Worm (Caenorhabditis elegans) whole organism, L3 larva: ENCODE data around the gene fbxa-139.
A peak's percentile ranks its signal among the peaks of the same experiment; 100 is the strongest.

ENCODE experiments used
- R02D3.7 ChIP-seq: fragments of 150-350 bp; optimal IDR thresholded peaks from 2 replicates; lab custom pipeline; 2014; ENCODE audit warnings: missing biosample characterization, missing genetic modification characterization
- ZK546.5 ChIP-seq: sonication (generic microtip); optimal IDR thresholded peaks from 2 replicates; lab custom pipeline; 2017; ENCODE audit warnings: missing biosample characterization, missing genetic modification characterization
- aly-2 ChIP-seq: fragments of 150-350 bp; optimal IDR thresholded peaks from 2 replicates; lab custom pipeline; 2014; ENCODE audit warnings: missing biosample characterization, missing genetic modification characterization
- ama-1 ChIP-seq: fragments of 150-350 bp; optimal IDR thresholded peaks from 2 replicates; lab custom pipeline; 2018
- ceh-16 ChIP-seq: sonication (generic microtip); optimal IDR thresholded peaks from 2 replicates; lab custom pipeline; 2017; ENCODE audit warnings: missing biosample characterization, missing genetic modification characterization
- ceh-28 ChIP-seq: fragments of 150-350 bp; optimal IDR thresholded peaks from 2 replicates; lab custom pipeline; 2014; ENCODE audit warnings: missing biosample characterization, missing genetic modification reagents, missing genetic modification characterization
- ceh-82 ChIP-seq: fragments of 150-350 bp; optimal IDR thresholded peaks from 2 replicates; lab custom pipeline; 2014; ENCODE audit warnings: missing biosample characterization, missing genetic modification characterization
- ceh-9 ChIP-seq: sonication (generic microtip); optimal IDR thresholded peaks from 2 replicates; lab custom pipeline; 2018; ENCODE audit warnings: missing biosample characterization, missing genetic modification characterization
- daf-12 ChIP-seq: fragments of 150-350 bp; optimal IDR thresholded peaks from 2 replicates; lab custom pipeline; 2014; ENCODE audit warnings: missing biosample characterization, missing genetic modification reagents, missing genetic modification characterization
- egl-27 ChIP-seq: sonication (generic microtip); optimal IDR thresholded peaks from 4 replicates; lab custom pipeline; 2017; ENCODE audit warnings: missing biosample characterization, missing genetic modification reagents, missing genetic modification characterization
- egl-5 ChIP-seq: fragments of 150-350 bp; optimal IDR thresholded peaks from 2 replicates; lab custom pipeline; 2017; ENCODE audit warnings: missing biosample characterization, missing genetic modification reagents, missing genetic modification characterization, inconsistent platforms
- elt-1 ChIP-seq: fragments of 150-350 bp; optimal IDR thresholded peaks from 2 replicates; lab custom pipeline; 2014; ENCODE audit warnings: missing biosample characterization, missing genetic modification characterization
- elt-2 ChIP-seq: sonication (generic microtip); optimal IDR thresholded peaks from 2 replicates; lab custom pipeline; 2016; ENCODE audit warnings: missing genetic modification reagents, mild to moderate bottlenecking, missing genetic modification characterization, missing compliant biosample characterization
- elt-3 ChIP-seq, 3 experiments: fragments of 150-350 bp in 1 of 3; sonication (generic microtip) in 2 of 3; optimal IDR thresholded peaks; 2 replicates in 2 of 3; 4 replicates in 1 of 3; lab custom pipeline; 2014 to 2017; ENCODE audit warnings: missing biosample characterization in 3 of 3, missing genetic modification characterization in 3 of 3
- eor-1 ChIP-seq, 2 experiments: fragments of 150-350 bp; optimal IDR thresholded peaks; 2 replicates each; lab custom pipeline; 2014 to 2018; ENCODE audit warnings: missing biosample characterization in 2 of 2, missing genetic modification characterization in 2 of 2
- fkh-10 ChIP-seq: sonication (generic microtip); optimal IDR thresholded peaks from 2 replicates; lab custom pipeline; 2017; ENCODE audit warnings: missing biosample characterization, missing genetic modification reagents, missing genetic modification characterization
- fkh-2 ChIP-seq: fragments of 150-350 bp; optimal IDR thresholded peaks from 2 replicates; lab custom pipeline; 2014; ENCODE audit warnings: missing biosample characterization, missing genetic modification reagents, missing genetic modification characterization
- fos-1 ChIP-seq: fragments of 150-350 bp; optimal IDR thresholded peaks from 2 replicates; lab custom pipeline; 2014; ENCODE audit warnings: missing biosample characterization, missing genetic modification characterization
- hmg-11 ChIP-seq: sonication (generic microtip); optimal IDR thresholded peaks from 2 replicates; lab custom pipeline; 2016; ENCODE audit warnings: missing genetic modification characterization, missing compliant biosample characterization
- jun-1 ChIP-seq: fragments of 150-350 bp; optimal IDR thresholded peaks from 2 replicates; lab custom pipeline; 2014; ENCODE audit warnings: missing biosample characterization, missing genetic modification reagents, missing genetic modification characterization
- lin-15B ChIP-seq: fragments of 150-350 bp; optimal IDR thresholded peaks from 2 replicates; lab custom pipeline; 2014; ENCODE audit warnings: missing biosample characterization, missing genetic modification characterization
- lin-39 ChIP-seq: fragments of 150-350 bp; optimal IDR thresholded peaks from 2 replicates; lab custom pipeline; 2018; ENCODE audit warnings: missing biosample characterization, missing genetic modification reagents, missing genetic modification characterization
- lsy-12 ChIP-seq: sonication (generic microtip); optimal IDR thresholded peaks from 2 replicates; lab custom pipeline; 2016; ENCODE audit warnings: mild to moderate bottlenecking, missing genetic modification characterization, missing compliant biosample characterization
- mdl-1 ChIP-seq: fragments of 150-350 bp; optimal IDR thresholded peaks from 2 replicates; lab custom pipeline; 2014; ENCODE audit warnings: missing biosample characterization, missing genetic modification characterization
- mml-1 ChIP-seq: fragments of 150-350 bp; sonication (generic microtip); optimal IDR thresholded peaks from 3 replicates; lab custom pipeline; 2014; ENCODE audit warnings: missing biosample characterization, missing genetic modification characterization
- nfya-1 ChIP-seq: sonication (generic microtip); optimal IDR thresholded peaks from 2 replicates; lab custom pipeline; 2017; ENCODE audit warnings: missing genetic modification characterization, mild to moderate bottlenecking, missing compliant biosample characterization, antibody characterized with exemption, moderate library complexity; ENCODE audit not compliant: insufficient read depth
- nhr-11 ChIP-seq: fragments of 150-350 bp; optimal IDR thresholded peaks from 2 replicates; lab custom pipeline; 2014; ENCODE audit warnings: missing biosample characterization, missing genetic modification characterization
- nhr-12 ChIP-seq: fragments of 150-350 bp; optimal IDR thresholded peaks from 2 replicates; lab custom pipeline; 2014; ENCODE audit warnings: missing biosample characterization, missing genetic modification characterization
- nhr-23 ChIP-seq: fragments of 150-350 bp; optimal IDR thresholded peaks from 2 replicates; lab custom pipeline; 2014; ENCODE audit warnings: missing biosample characterization, missing genetic modification reagents, missing genetic modification characterization
- nhr-237 ChIP-seq: fragments of 150-350 bp; optimal IDR thresholded peaks from 2 replicates; lab custom pipeline; 2014; ENCODE audit warnings: missing biosample characterization, missing genetic modification characterization
- nhr-25 ChIP-seq: sonication (generic microtip); optimal IDR thresholded peaks from 2 replicates; lab custom pipeline; 2017; ENCODE audit warnings: missing biosample characterization, missing genetic modification characterization
- nhr-28 ChIP-seq: fragments of 150-350 bp; optimal IDR thresholded peaks from 2 replicates; lab custom pipeline; 2014; ENCODE audit warnings: missing biosample characterization, missing genetic modification characterization
- nhr-43 ChIP-seq: sonication (generic microtip); optimal IDR thresholded peaks from 2 replicates; lab custom pipeline; 2016; ENCODE audit warnings: mild to moderate bottlenecking, missing genetic modification characterization, missing compliant biosample characterization; ENCODE audit not compliant: poor library complexity, severe bottlenecking
- nhr-67 ChIP-seq: fragments of 150-350 bp; optimal IDR thresholded peaks from 2 replicates; lab custom pipeline; 2014; ENCODE audit warnings: missing biosample characterization, missing genetic modification characterization
- nhr-76 ChIP-seq: fragments of 150-350 bp; sonication (generic microtip); optimal IDR thresholded peaks from 5 replicates; lab custom pipeline; 2014; ENCODE audit warnings: missing biosample characterization, missing genetic modification characterization
- nhr-77 ChIP-seq: fragments of 150-350 bp; optimal IDR thresholded peaks from 2 replicates; lab custom pipeline; 2014; ENCODE audit warnings: missing biosample characterization, missing genetic modification characterization
- pha-4 ChIP-seq: fragments of 150-350 bp; optimal IDR thresholded peaks from 2 replicates; lab custom pipeline; 2014; ENCODE audit warnings: missing biosample characterization, missing genetic modification reagents, missing genetic modification characterization
- pqm-1 ChIP-seq: fragments of 150-350 bp; optimal IDR thresholded peaks from 2 replicates; lab custom pipeline; 2017; ENCODE audit warnings: missing biosample characterization, missing genetic modification characterization, inconsistent platforms
- sea-2 ChIP-seq: fragments of 150-350 bp; sonication (generic microtip); optimal IDR thresholded peaks from 4 replicates; lab custom pipeline; 2014; ENCODE audit warnings: missing biosample characterization, missing genetic modification reagents, missing genetic modification characterization
- skn-1 ChIP-seq: fragments of 150-350 bp; optimal IDR thresholded peaks from 2 replicates; lab custom pipeline; 2014; ENCODE audit warnings: missing biosample characterization, missing genetic modification characterization
- snpc-4 ChIP-seq: fragments of 150-350 bp; optimal IDR thresholded peaks from 2 replicates; lab custom pipeline; 2014; ENCODE audit warnings: missing biosample characterization, missing genetic modification characterization
- tbx-2 ChIP-seq: sonication (generic microtip); optimal IDR thresholded peaks from 2 replicates; lab custom pipeline; 2016; ENCODE audit warnings: mild to moderate bottlenecking, missing genetic modification characterization, missing compliant biosample characterization
- unc-39 ChIP-seq: sonication (generic microtip); optimal IDR thresholded peaks from 4 replicates; lab custom pipeline; 2017; ENCODE audit warnings: missing biosample characterization, missing genetic modification characterization
- unc-62 ChIP-seq: fragments of 150-350 bp; sonication (generic microtip); optimal IDR thresholded peaks from 4 replicates; lab custom pipeline; 2014; ENCODE audit warnings: missing biosample characterization, missing genetic modification reagents, missing genetic modification characterization
- zag-1 ChIP-seq: fragments of 150-350 bp; optimal IDR thresholded peaks from 2 replicates; lab custom pipeline; 2014; ENCODE audit warnings: missing biosample characterization, missing genetic modification characterization
- ztf-11 ChIP-seq: fragments of 150-350 bp; optimal IDR thresholded peaks from 2 replicates; lab custom pipeline; 2014; ENCODE audit warnings: missing biosample characterization, missing genetic modification characterization
- ztf-4 ChIP-seq: fragments of 150-350 bp; optimal IDR thresholded peaks from 2 replicates; lab custom pipeline; 2014; ENCODE audit warnings: missing biosample characterization, missing genetic modification characterization

fbxa-139 gene

ce11 chrV:15563985-15564384 lies 30.5 kb downstream of the fbxa-139 start:
- TF ChIP-seq ceh-28: no peak
- TF ChIP-seq snpc-4 (tag; lab: Kevin White, UChicago): no peak
- no peak for TF ChIP-seq daf-12 (tag; lab: Kevin White, UChicago)
- TF ChIP-seq ztf-4 (tag; lab: Kevin White, UChicago): no peak
- no peak for TF ChIP-seq ceh-16 (tag; lab: Kevin White, UChicago)
- peak; percentile 71 for TF ChIP-seq nhr-43 (tag; lab: Kevin White, UChicago)
- no peak for TF ChIP-seq hmg-11 (tag; lab: Kevin White, UChicago)
- TF ChIP-seq lsy-12 (tag; lab: Kevin White, UChicago): no peak
- TF ChIP-seq elt-2 (tag; lab: Kevin White, UChicago): peak; percentile 71
- TF ChIP-seq pha-4: peak; percentile 66
- peak; percentile 30 for TF ChIP-seq nfya-1 (tag; lab: Kevin White, UChicago)
- no peak for TF ChIP-seq lin-39 (tag; lab: Kevin White, UChicago)
- TF ChIP-seq sea-2 (GFP tag; lab: Kevin White, UChicago): no peak
- no peak for TF ChIP-seq mdl-1 (tag; lab: Kevin White, UChicago)
- TF ChIP-seq nhr-237 (tag; lab: Kevin White, UChicago): no peak
- no peak for TF ChIP-seq egl-5 (tag; lab: Kevin White, UChicago)
- TF ChIP-seq aly-2 (tag; lab: Kevin White, UChicago): no peak
- TF ChIP-seq fkh-2 (tag; lab: Kevin White, UChicago): no peak
- TF ChIP-seq skn-1 (tag; lab: Kevin White, UChicago): no peak
- no peak for TF ChIP-seq nhr-28 (tag; lab: Kevin White, UChicago)
- TF ChIP-seq ceh-82 (tag; lab: Kevin White, UChicago): no peak
- TF ChIP-seq tbx-2 (tag; lab: Kevin White, UChicago): no peak
- TF ChIP-seq unc-39 (tag; lab: Kevin White, UChicago): no peak
- no peak for TF ChIP-seq fos-1 (tag; lab: Kevin White, UChicago)
- TF ChIP-seq mml-1 (tag; lab: Kevin White, UChicago): no peak
- TF ChIP-seq jun-1: peak; percentile 60
- no peak for TF ChIP-seq nhr-12 (tag; lab: Kevin White, UChicago)
- no peak for TF ChIP-seq egl-27 (tag; lab: Kevin White, UChicago)
- no peak for TF ChIP-seq elt-1 (tag; lab: Kevin White, UChicago)
- no peak for TF ChIP-seq lin-15B (tag; lab: Kevin White, UChicago)
- no peak for TF ChIP-seq ZK546.5 (tag; lab: Kevin White, UChicago)
- peak; percentile 27 for TF ChIP-seq ama-1 (lab: Kevin White, UChicago)
- no peak for TF ChIP-seq nhr-11 (tag; lab: Kevin White, UChicago)
- TF ChIP-seq nhr-76: no peak
- no peak for TF ChIP-seq zag-1 (tag; lab: Kevin White, UChicago)
- TF ChIP-seq nhr-25 (tag; lab: Kevin White, UChicago): no peak
- peak; percentile 31 for TF ChIP-seq nhr-23 (tag; lab: Kevin White, UChicago)
- TF ChIP-seq R02D3.7 (tag; lab: Kevin White, UChicago): peak; percentile 37
- no peak for TF ChIP-seq ztf-11 (tag; lab: Kevin White, UChicago)
- no peak for TF ChIP-seq nhr-67 (tag; lab: Kevin White, UChicago)
- no peak for TF ChIP-seq fkh-10
- TF ChIP-seq elt-3 (tag; optimal IDR thresholded peaks at IDR 0.05; lab: Kevin White, UChicago): no peak
- TF ChIP-seq nhr-77 (tag; lab: Kevin White, UChicago): no peak
- TF ChIP-seq eor-1 (tag; optimal IDR thresholded peaks at IDR 0.05; lab: Kevin White, UChicago): no peak
- TF ChIP-seq ceh-9 (tag; lab: Kevin White, UChicago): no peak
- TF ChIP-seq unc-62: no peak
- peak; percentile 84 for TF ChIP-seq pqm-1 (tag; lab: Kevin White, UChicago)
